Fruit fly (Drosophila melanogaster) whole organism, wandering third instar larva: ENCODE data around the gene Axud1.

Experiments used
- Abd-B ChIP-seq: fragments of >200 bp; optimal IDR thresholded peaks from 2 replicates; lab custom pipeline; 2017; ENCODE audit warnings: missing biosample characterization, missing genetic modification characterization
- CG32264 ChIP-seq: fragments of 200-800 bp; sonication (Bioruptor generic); optimal IDR thresholded peaks from 2 replicates; lab custom pipeline; 2016; ENCODE audit warnings: missing biosample characterization, missing genetic modification characterization
- CG9705 ChIP-seq: fragments of 200-800 bp; sonication (Bioruptor generic); optimal IDR thresholded peaks from 2 replicates; lab custom pipeline; 2018; ENCODE audit warnings: missing biosample characterization, mild to moderate bottlenecking, missing genetic modification characterization
- Dfd ChIP-seq: fragments of >200 bp; optimal IDR thresholded peaks from 2 replicates; lab custom pipeline; 2017; ENCODE audit warnings: missing biosample characterization, missing genetic modification characterization
- Dif ChIP-seq: fragments of 200-275, 200-300 bp; sonication (Bioruptor generic); optimal IDR thresholded peaks from 2 replicates; lab custom pipeline; 2018; ENCODE audit warnings: missing biosample characterization, missing genetic modification characterization; ENCODE audit not compliant: partially characterized antibody
- Hnf4 ChIP-seq: fragments of 200-800 bp; sonication (Bioruptor generic); optimal IDR thresholded peaks from 2 replicates; lab custom pipeline; 2016; ENCODE audit warnings: missing biosample characterization, mild to moderate bottlenecking, missing genetic modification characterization
- OdsH ChIP-seq: fragments of 200-800 bp; sonication (Bioruptor generic); optimal IDR thresholded peaks from 2 replicates; lab custom pipeline; 2016; ENCODE audit warnings: missing biosample characterization, mild to moderate bottlenecking, missing genetic modification characterization
- Vsx2 ChIP-seq: fragments of 200-300, 225-300 bp; sonication (Bioruptor generic); optimal IDR thresholded peaks from 2 replicates; lab custom pipeline; 2018; ENCODE audit warnings: missing biosample characterization, missing genetic modification characterization; ENCODE audit not compliant: partially characterized antibody
- dsf ChIP-seq: sonication (Bioruptor generic); optimal IDR thresholded peaks from 2 replicates; lab custom pipeline; 2016; ENCODE audit warnings: missing biosample characterization, missing genetic modification characterization, borderline replicate concordance
- fru ChIP-seq: fragments of 200-800 bp; sonication (Bioruptor generic); optimal IDR thresholded peaks from 3 replicates; lab custom pipeline; 2016; ENCODE audit warnings: missing biosample characterization, mild to moderate bottlenecking, missing genetic modification characterization
- h ChIP-seq: fragments of 200-800 bp; sonication (Bioruptor generic); optimal IDR thresholded peaks from 3 replicates; lab custom pipeline; 2016; ENCODE audit warnings: missing biosample characterization, mild to moderate bottlenecking, missing genetic modification characterization
- lola ChIP-seq: fragments of >200 bp; optimal IDR thresholded peaks from 2 replicates; lab custom pipeline; 2017; ENCODE audit warnings: missing biosample characterization, missing genetic modification characterization
- pan ChIP-seq: fragments of >200 bp; optimal IDR thresholded peaks from 2 replicates; lab custom pipeline; 2017
- sv ChIP-seq: fragments of 200-800 bp; sonication (Bioruptor generic); optimal IDR thresholded peaks from 3 replicates; lab custom pipeline; 2016; ENCODE audit warnings: missing biosample characterization, missing genetic modification characterization

DNA sequence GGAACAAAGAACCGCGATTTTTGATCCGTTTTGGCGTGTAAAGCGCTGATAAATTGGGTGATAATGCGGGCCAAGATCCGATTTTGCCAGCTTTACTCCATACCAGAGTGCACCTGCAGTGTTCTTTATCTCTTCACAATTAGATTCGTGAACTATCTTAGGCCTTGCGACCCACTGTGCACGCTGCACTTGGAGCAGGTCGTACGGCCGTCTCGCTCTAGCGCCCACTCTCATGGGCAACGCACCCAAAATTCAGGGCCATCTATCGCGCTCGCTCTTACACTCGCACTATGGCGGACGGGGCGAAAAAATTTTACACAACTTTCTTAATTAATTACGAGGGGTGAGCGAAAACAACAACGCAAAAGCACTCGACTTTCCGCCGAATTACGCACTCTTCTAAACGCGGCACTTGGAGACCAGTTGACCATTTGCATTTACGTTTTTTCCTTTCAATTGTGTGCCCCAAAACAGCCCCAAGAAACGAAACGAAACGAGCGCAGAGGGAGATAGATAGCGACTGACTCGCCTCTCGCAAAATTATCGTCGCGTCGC lies 868 bp upstream of the Axud1 start:
- TF ChIP-seq dsf (GFP tag; lab: Kevin White, UChicago) (no peak), fru (GFP tag; lab: Kevin White, UChicago) (no peak), Hnf4 (GFP tag; lab: Kevin White, UChicago) (no peak), h (GFP tag; lab: Kevin White, UChicago) (no peak), CG9705 (GFP tag; lab: Kevin White, UChicago) (no peak), sv (GFP tag; lab: Kevin White, UChicago) (no peak), Dif (GFP tag; lab: Kevin White, UChicago) (peak; percentile 55), Dfd (GFP tag; lab: Kevin White, UChicago) (no peak), CG32264 (no peak), Vsx2 (GFP tag; lab: Kevin White, UChicago) (no peak), OdsH (GFP tag; lab: Kevin White, UChicago) (no peak), pan (lab: Kevin White, UChicago) (no peak), lola (GFP tag; lab: Kevin White, UChicago) (no peak), Abd-B (GFP tag; lab: Kevin White, UChicago) (no peak)
